Worm (Caenorhabditis elegans): ENCODE data around the gene C03A7.13.

- no peak for TF ChIP-seq hmbx-1 (tag; optimal IDR thresholded peaks at IDR 0.05)
- no peak for TF ChIP-seq B0310.2 (tag; optimal IDR thresholded peaks at IDR 0.05)
- TF ChIP-seq tbx-11 (GFP tag; IDR thresholded peaks at IDR 0.05), result no peak
- TF ChIP-seq F13C5.2 (tag; optimal IDR thresholded peaks at IDR 0.05), result no peak
- TF ChIP-seq tbx-37 (GFP tag; conservative IDR thresholded peaks at IDR 0.05), result no peak
- no peak for TF ChIP-seq tra-4 (tag; optimal IDR thresholded peaks at IDR 0.05)
- no peak for TF ChIP-seq scrt-1 (GFP tag; IDR thresholded peaks at IDR 0.05)
- no peak for TF ChIP-seq hnd-1 (tag; optimal IDR thresholded peaks at IDR 0.05)
- no peak for TF ChIP-seq ceh-36 (tag; optimal IDR thresholded peaks at IDR 0.05)
- TF ChIP-seq ama-1 (optimal IDR thresholded peaks at IDR 0.05), result no peak
These were observed 21.3 kb upstream of the C03A7.13 start for ce11 chrV:5213674-5214073.

All from whole organism, early embryonic.